Worm (Caenorhabditis elegans) whole organism, mixed stage, embryonic: Measurements from ENCODE around the gene pigs-1.

Source experiments
- M03D4.4 ChIP-seq: sonication (generic microtip); optimal IDR thresholded peaks from 2 replicates; lab custom pipeline; 2017; ENCODE audit warnings: mild to moderate bottlenecking, missing genetic modification characterization, missing compliant biosample characterization
- bed-3 ChIP-seq: fragments of 200-800 bp; sonication (Bioruptor generic); optimal IDR thresholded peaks from 3 replicates; lab custom pipeline; 2018; ENCODE audit warnings: mild to moderate bottlenecking, missing genetic modification characterization, moderate library complexity, missing compliant biosample characterization
- blmp-1 ChIP-seq: fragments of 150-350 bp; optimal IDR thresholded peaks from 2 replicates; lab custom pipeline; 2014; ENCODE audit warnings: missing biosample characterization, missing genetic modification characterization
- ceh-83 ChIP-seq: fragments of 200-800 bp; sonication (Bioruptor generic); optimal IDR thresholded peaks from 2 replicates; lab custom pipeline; 2018; ENCODE audit warnings: mild to moderate bottlenecking, missing genetic modification characterization, missing compliant biosample characterization
- ces-1 ChIP-seq: fragments of 150-350 bp; optimal IDR thresholded peaks from 2 replicates; lab custom pipeline; 2014; ENCODE audit warnings: missing biosample characterization, missing genetic modification reagents, missing genetic modification characterization
- cnd-1 ChIP-seq: fragments of 200-800 bp; sonication (Bioruptor generic); optimal IDR thresholded peaks from 2 replicates; lab custom pipeline; 2018; ENCODE audit warnings: mild to moderate bottlenecking, missing genetic modification characterization, missing compliant biosample characterization
- drap-1 ChIP-seq: fragments of 200-800 bp; sonication (Bioruptor generic); optimal IDR thresholded peaks from 3 replicates; lab custom pipeline; 2018; ENCODE audit warnings: mild to moderate bottlenecking, missing genetic modification characterization, missing compliant biosample characterization
- elt-1 ChIP-seq: sonication (generic microtip); optimal IDR thresholded peaks from 2 replicates; lab custom pipeline; 2017; ENCODE audit warnings: missing genetic modification characterization, mild to moderate bottlenecking, missing compliant biosample characterization, antibody characterized with exemption, moderate library complexity, borderline replicate concordance; ENCODE audit not compliant: insufficient read depth
- flh-1 ChIP-seq: fragments of 200-800 bp; sonication (Bioruptor generic); optimal IDR thresholded peaks from 2 replicates; lab custom pipeline; 2018; ENCODE audit warnings: mild to moderate bottlenecking, missing genetic modification characterization, moderate library complexity, missing compliant biosample characterization
- hlh-1 ChIP-seq: fragments of 150-350 bp; optimal IDR thresholded peaks from 2 replicates; lab custom pipeline; 2014; ENCODE audit warnings: missing biosample characterization, missing genetic modification reagents, missing genetic modification characterization
- lin-13 ChIP-seq: fragments of 150-350 bp; optimal IDR thresholded peaks from 2 replicates; lab custom pipeline; 2014; ENCODE audit warnings: missing biosample characterization, missing genetic modification characterization
- lin-32 ChIP-seq: fragments of 200-800 bp; sonication (Bioruptor generic); optimal IDR thresholded peaks from 2 replicates; lab custom pipeline; 2018; ENCODE audit warnings: mild to moderate bottlenecking, missing genetic modification characterization, missing compliant biosample characterization
- lsy-2 ChIP-seq: fragments of 150-350 bp; optimal IDR thresholded peaks from 2 replicates; lab custom pipeline; 2014; ENCODE audit warnings: missing biosample characterization, missing genetic modification characterization
- mab-5 ChIP-seq: fragments of 150-350 bp; optimal IDR thresholded peaks from 2 replicates; lab custom pipeline; 2014; ENCODE audit warnings: missing biosample characterization, missing genetic modification characterization
- mep-1 ChIP-seq: fragments of 150-350 bp; optimal IDR thresholded peaks from 2 replicates; lab custom pipeline; 2017; ENCODE audit warnings: missing biosample characterization, missing genetic modification reagents, missing genetic modification characterization, inconsistent platforms
- mls-2 ChIP-seq: sonication (generic microtip); optimal IDR thresholded peaks from 2 replicates; lab custom pipeline; 2016; ENCODE audit warnings: mild to moderate bottlenecking, missing genetic modification characterization, moderate library complexity, missing compliant biosample characterization
- nhr-12 ChIP-seq: fragments of 150-350 bp; optimal IDR thresholded peaks from 2 replicates; lab custom pipeline; 2014; ENCODE audit warnings: missing biosample characterization, missing genetic modification characterization
- nhr-2 ChIP-seq: fragments of 150-350 bp; optimal IDR thresholded peaks from 2 replicates; lab custom pipeline; 2014; ENCODE audit warnings: missing biosample characterization, missing genetic modification characterization
- nhr-28 ChIP-seq: fragments of 150-350 bp; optimal IDR thresholded peaks from 2 replicates; lab custom pipeline; 2014; ENCODE audit warnings: missing biosample characterization, missing genetic modification characterization
- nhr-76 ChIP-seq: sonication (generic microtip); optimal IDR thresholded peaks from 2 replicates; lab custom pipeline; 2017; ENCODE audit warnings: missing biosample characterization, missing genetic modification characterization
- pha-4 ChIP-seq: fragments of 150-350 bp; optimal IDR thresholded peaks from 2 replicates; lab custom pipeline; 2018; ENCODE audit warnings: missing biosample characterization, missing genetic modification reagents, missing genetic modification characterization
- sem-2 ChIP-seq: fragments of 200-800 bp; sonication (Bioruptor generic); optimal IDR thresholded peaks from 2 replicates; lab custom pipeline; 2018; ENCODE audit warnings: mild to moderate bottlenecking, missing genetic modification characterization, missing compliant biosample characterization
- snpc-4 ChIP-seq: fragments of 150-350 bp; optimal IDR thresholded peaks from 2 replicates; lab custom pipeline; 2014; ENCODE audit warnings: missing biosample characterization, missing genetic modification characterization
- sptf-1 ChIP-seq: sonication (generic microtip); optimal IDR thresholded peaks from 2 replicates; lab custom pipeline; 2017; ENCODE audit warnings: mild to moderate bottlenecking, missing genetic modification characterization, moderate library complexity, missing compliant biosample characterization
- tbx-8 ChIP-seq: fragments of 200-800 bp; sonication (Bioruptor generic); optimal IDR thresholded peaks from 2 replicates; lab custom pipeline; 2018; ENCODE audit warnings: mild to moderate bottlenecking, missing genetic modification characterization, moderate library complexity, missing compliant biosample characterization
- unc-120 ChIP-seq: sonication (generic microtip); optimal IDR thresholded peaks from 2 replicates; lab custom pipeline; 2017; ENCODE audit warnings: missing genetic modification characterization, missing compliant biosample characterization; ENCODE audit not compliant: poor library complexity, severe bottlenecking
- unc-39 ChIP-seq: fragments of 150-350 bp; optimal IDR thresholded peaks from 2 replicates; lab custom pipeline; 2014; ENCODE audit warnings: missing biosample characterization, missing genetic modification characterization
- unc-62 ChIP-seq: fragments of 150-350 bp; optimal IDR thresholded peaks from 2 replicates; lab custom pipeline; 2014; ENCODE audit warnings: missing biosample characterization, missing genetic modification reagents, missing genetic modification characterization
- ztf-11 ChIP-seq: fragments of 150-350 bp; optimal IDR thresholded peaks from 2 replicates; lab custom pipeline; 2014; ENCODE audit warnings: missing biosample characterization, missing genetic modification characterization

Gene pigs-1

DNA sequence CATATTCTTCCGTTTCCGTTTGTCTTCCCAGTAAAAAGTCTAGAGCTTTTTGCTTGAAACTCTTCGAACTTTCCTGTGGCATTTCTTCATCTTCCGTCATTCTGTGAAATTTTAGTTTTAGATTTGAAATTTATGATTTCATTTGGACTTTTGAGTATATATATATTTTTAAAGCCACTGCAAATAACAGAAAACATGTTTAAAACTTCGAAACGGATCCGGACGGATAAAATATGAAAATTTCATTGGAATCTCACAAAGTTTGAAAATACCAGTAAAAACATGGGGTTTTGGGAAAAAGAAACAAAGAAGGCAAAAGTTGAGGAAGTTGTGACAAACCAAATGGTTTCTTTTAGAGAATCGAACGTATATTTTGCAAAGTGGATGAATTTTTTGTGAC, at the start of gene pigs-1:
Gene pigs-1 (minus strand): TSS at position 101 of the 400 bp plus-strand sequence.
- no peak for TF ChIP-seq snpc-4 (tag; lab: Kevin White, UChicago)
- TF ChIP-seq mls-2 = no peak
- no peak for TF ChIP-seq tbx-8 (GFP tag; lab: Kevin White, UChicago)
- TF ChIP-seq lin-32 (GFP tag; lab: Kevin White, UChicago) = no peak
- TF ChIP-seq ztf-11 = no peak
- no peak for TF ChIP-seq flh-1 (GFP tag; lab: Kevin White, UChicago)
- TF ChIP-seq pha-4 = no peak
- TF ChIP-seq lin-13 (tag; lab: Kevin White, UChicago) = no peak
- no peak for TF ChIP-seq drap-1
- no peak for TF ChIP-seq nhr-76
- no peak for TF ChIP-seq hlh-1 (tag; lab: Kevin White, UChicago)
- no peak for TF ChIP-seq mep-1 (tag; lab: Kevin White, UChicago)
- TF ChIP-seq M03D4.4 (tag; lab: Kevin White, UChicago) = no peak
- TF ChIP-seq elt-1 (tag; lab: Kevin White, UChicago) = no peak
- TF ChIP-seq blmp-1 (tag; lab: Kevin White, UChicago) = no peak
- TF ChIP-seq nhr-12 (tag; lab: Kevin White, UChicago) = no peak
- no peak for TF ChIP-seq ceh-83
- TF ChIP-seq, all 35 proteins: peak for 0

DNA sequence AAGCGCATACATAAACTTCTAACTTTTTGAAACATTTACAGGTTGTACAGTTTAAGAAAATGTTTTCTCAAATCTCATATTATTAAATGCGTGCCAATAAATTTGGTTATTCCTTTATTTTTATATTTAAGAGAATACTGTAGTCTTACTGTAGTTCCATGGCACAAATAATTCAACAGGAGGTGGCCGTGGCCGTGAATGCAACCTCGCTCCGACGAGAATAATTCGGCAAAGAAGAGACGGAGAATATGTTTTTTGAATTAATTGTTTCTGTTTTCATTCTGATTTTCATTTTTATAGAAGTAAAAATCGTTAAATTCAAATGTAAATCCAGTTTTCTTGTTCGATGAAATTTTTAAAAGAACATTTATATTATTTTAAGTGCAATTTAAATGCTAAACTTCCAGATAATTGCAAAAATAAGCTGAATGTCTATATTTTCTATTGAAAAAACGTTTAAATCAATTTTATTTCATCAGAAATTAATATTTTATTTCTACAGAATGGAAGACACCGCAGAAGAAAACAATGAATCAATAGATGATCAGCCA, 48.6 kb upstream of the pigs-1 start, which contains the start of gene gon-4:
Gene gon-4 (plus strand): TSS at position 501 of the 551 bp plus-strand sequence.
- no peak for TF ChIP-seq bed-3 (GFP tag; lab: Kevin White, UChicago)
- TF ChIP-seq lsy-2 (tag; lab: Kevin White, UChicago) = peak; percentile 49
- no peak for TF ChIP-seq unc-39 (tag; lab: Kevin White, UChicago)
- TF ChIP-seq, all 35 proteins: peak for 1

- TF ChIP-seq unc-39 (tag; lab: Kevin White, UChicago) = no peak
- no peak for TF ChIP-seq sem-2
- TF ChIP-seq nhr-2 = no peak
- TF ChIP-seq mab-5 (tag; lab: Kevin White, UChicago) = no peak
- TF ChIP-seq nhr-28 (tag; lab: Kevin White, UChicago) = no peak
- no peak for TF ChIP-seq unc-62
- no peak for TF ChIP-seq mep-1 (tag; lab: Kevin White, UChicago)
Observed at ce11 chrIV:10194345-10194744, 45.5 kb upstream of the pigs-1 start, which contains the start of gene ptrg-1. Gene ptrg-1, minus strand, starts transcription at chrIV:10194445.

DNA sequence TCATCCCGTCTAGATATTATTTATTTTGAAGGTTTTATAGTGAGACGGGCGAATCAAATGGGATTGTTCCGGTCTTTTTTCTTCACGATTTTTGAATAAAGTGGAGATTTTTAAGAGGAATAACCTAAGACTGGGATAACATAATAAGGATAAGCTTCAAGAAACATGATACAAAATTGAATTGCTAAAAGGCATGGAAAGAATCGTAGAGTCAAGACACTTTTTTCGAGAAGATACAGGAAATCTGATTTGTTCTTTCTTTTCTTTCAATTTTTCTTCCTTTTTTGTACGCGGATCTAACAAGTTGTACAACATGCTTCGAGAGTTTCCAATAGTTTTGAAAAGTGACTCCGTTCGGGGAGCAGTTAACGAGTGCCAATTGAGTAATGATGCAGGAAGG, 42.7 kb upstream of the pigs-1 start:
- TF ChIP-seq ces-1 (GFP tag; lab: Kevin White, UChicago) = peak; percentile 77
- TF ChIP-seq mls-2 = no peak
- no peak for TF ChIP-seq elt-1 (tag; lab: Kevin White, UChicago)

- TF ChIP-seq cnd-1 (tag; lab: Kevin White, UChicago) = peak; percentile 87
- no peak for TF ChIP-seq sptf-1 (tag; lab: Kevin White, UChicago)
- TF ChIP-seq unc-120 (tag; lab: Kevin White, UChicago) = no peak
- TF ChIP-seq, all 35 proteins: peak for 1
Observed at ce11 chrIV:10190586-10190985, 41.7 kb upstream of the pigs-1 start.

ce11 chrIV:10188505-10188904, 39.7 kb upstream of the pigs-1 start:
- TF ChIP-seq ces-1 (GFP tag; lab: Kevin White, UChicago) (peak; percentile 87), hlh-1 (tag; lab: Kevin White, UChicago) (no peak), ceh-83 (no peak)
